Fruit fly (Drosophila melanogaster): ENCODE measurements around the gene Wdr62.

DNA sequence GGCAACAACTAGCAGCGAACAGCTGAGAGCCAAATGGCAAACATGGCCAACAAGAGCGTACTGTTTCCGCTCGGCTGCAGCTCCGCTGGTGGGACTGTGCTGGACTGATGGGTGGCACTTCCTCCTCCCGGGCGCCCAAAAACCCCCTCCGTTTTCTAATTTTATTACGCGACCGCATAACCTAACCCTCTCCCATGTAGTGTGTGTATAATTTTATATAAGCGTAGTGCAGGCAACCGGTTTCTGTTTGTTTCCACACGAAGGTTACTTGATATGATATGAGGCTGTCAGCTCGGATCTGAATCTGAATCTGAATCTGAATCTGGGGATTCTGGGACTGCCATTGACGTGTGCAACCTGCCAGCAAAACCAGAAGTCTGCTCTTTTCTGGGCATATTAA lies 18.5 kb downstream of the Wdr62 start:
- TF ChIP-seq CG1620 (GFP tag; optimal IDR thresholded peaks at IDR 0.05) (no peak), pad (GFP tag; optimal IDR thresholded peaks at IDR 0.05) (no peak), kay (GFP tag; ENCODE audit: borderline replicate concordance) (no peak), cnc (optimal IDR thresholded peaks at IDR 0.05) (no peak), CG12768 (GFP tag; optimal IDR thresholded peaks at IDR 0.05) (no peak), bab1 (GFP tag; optimal IDR thresholded peaks at IDR 0.05) (no peak)

Measured in whole organism, adult.